Worm (Caenorhabditis elegans): ENCODE data around the gene Y37D8A.4.

DNA sequence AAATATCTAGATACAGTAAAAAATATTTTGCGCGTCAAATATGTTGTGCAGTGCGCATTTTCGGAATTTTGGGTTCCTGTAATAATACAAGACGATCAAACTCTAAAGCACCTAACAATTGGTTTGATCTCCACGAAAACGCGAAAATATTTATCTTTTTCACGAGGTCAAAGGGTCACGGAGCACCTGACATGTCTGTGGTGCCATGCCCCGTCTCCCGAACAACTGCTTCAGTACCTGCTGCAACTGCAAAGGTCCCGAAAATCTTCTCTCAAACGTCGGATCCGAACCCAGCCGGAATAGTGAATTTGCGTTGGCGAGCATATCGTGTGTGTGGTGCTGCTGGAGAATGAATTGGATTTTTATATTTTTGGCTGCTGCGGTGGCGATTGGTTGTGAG is 18.9 kb downstream of the Y37D8A.4 start, which contains the start of the genes Y37D8A.2 and Y37D8A.25:
- TF ChIP-seq ref-1 (GFP tag; conservative IDR thresholded peaks at IDR 0.05) (no peak), med-1 (GFP tag; optimal IDR thresholded peaks at IDR 0.05; ENCODE audit: insufficient read depth) (no peak), klf-2 (GFP tag; conservative IDR thresholded peaks at IDR 0.05) (no peak), ztf-29 (GFP tag; IDR thresholded peaks at IDR 0.05) (no peak)
